Worm (Caenorhabditis elegans): ENCODE data around the gene vha-15.

ce11 chrX:2246908-2247307 lies 9.2 kb downstream of the vha-15 start, which contains the start of gene AH9.1:
- no peak for TF ChIP-seq ref-1 (GFP tag; conservative IDR thresholded peaks at IDR 0.05)
- TF ChIP-seq tab-1 (GFP tag; IDR thresholded peaks at IDR 0.05): no peak
- no peak for TF ChIP-seq cog-1 (tag; optimal IDR thresholded peaks at IDR 0.05)
- no peak for TF ChIP-seq ztf-23 (GFP tag; IDR thresholded peaks at IDR 0.05)
- TF ChIP-seq ztf-29 (GFP tag; IDR thresholded peaks at IDR 0.05): no peak
